Fruit fly (Drosophila melanogaster): ENCODE measurements around the gene pst.

pst gene

DNA sequence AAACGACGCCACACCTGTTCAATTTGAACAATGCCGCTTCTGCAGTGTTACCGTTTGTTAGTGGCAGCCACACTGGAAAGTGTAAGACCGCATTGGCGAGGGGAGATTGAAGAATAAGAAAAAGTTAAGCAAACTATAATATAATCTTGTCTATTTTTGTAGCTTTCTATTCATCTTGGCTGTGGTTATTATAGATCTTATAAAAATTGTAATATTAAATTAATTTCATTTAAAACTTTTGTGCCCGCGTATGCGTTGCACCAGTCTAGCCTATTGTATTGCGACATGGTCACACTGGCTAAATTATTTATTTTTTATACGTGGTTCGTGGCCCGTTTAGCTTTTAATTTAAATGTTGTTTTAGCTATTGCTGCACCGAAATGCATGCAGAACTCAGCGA is 36.7 kb downstream of the pst start, which contains the start of the genes RhoGEF4 and Rint1 (continued):
- TF ChIP-seq eyg (GFP tag; optimal IDR thresholded peaks at IDR 0.05) (no peak), PHDP (tag; optimal IDR thresholded peaks at IDR 0.05) (peak; percentile 64), CG32767 (GFP tag; IDR thresholded peaks at IDR 0.05) (no peak), CG7987 (GFP tag; optimal IDR thresholded peaks at IDR 0.05) (peak; percentile 13), chinmo (GFP tag; IDR thresholded peaks at IDR 0.05; ENCODE audit: partially characterized antibody) (no peak), CG6272 (GFP tag; IDR thresholded peaks at IDR 0.05) (peak; percentile 73), odd (GFP tag; optimal IDR thresholded peaks at IDR 0.05) (no peak), Blimp-1 (GFP tag; optimal IDR thresholded peaks at IDR 0.05) (peak; percentile 52), Nf-YA (GFP tag; IDR thresholded peaks at IDR 0.05) (no peak), CG33213 (GFP tag; optimal IDR thresholded peaks at IDR 0.05) (no peak), Neu2 (GFP tag; optimal IDR thresholded peaks at IDR 0.05; ENCODE audit: borderline replicate concordance) (no peak), fd3F (GFP tag; optimal IDR thresholded peaks at IDR 0.05) (peak; percentile 43), CG11695 (GFP tag; IDR thresholded peaks at IDR 0.05) (no peak), Dp (GFP tag; optimal IDR thresholded peaks at IDR 0.05) (peak; percentile 92), ind (GFP tag; optimal IDR thresholded peaks at IDR 0.05) (peak; percentile 68), CG18764 (GFP tag; optimal IDR thresholded peaks at IDR 0.05) (peak; percentile 49), tap (tag; optimal IDR thresholded peaks at IDR 0.05) (peak; percentile 39), CG14860 (GFP tag; IDR thresholded peaks at IDR 0.05; ENCODE audit: partially characterized antibody) (no peak), BEAF-32 (GFP tag; optimal IDR thresholded peaks at IDR 0.05) (peak; percentile 45), CG10147 (GFP tag; optimal IDR thresholded peaks at IDR 0.05) (peak; percentile 74), croc (GFP tag; conservative IDR thresholded peaks at IDR 0.05) (peak; percentile 47; the same call in 1 of the 3 replicates), CG32772 (GFP tag; IDR thresholded peaks at IDR 0.05) (peak; percentile 73), GATAe (GFP tag; conservative IDR thresholded peaks at IDR 0.05) (no peak), CG2199 (GFP tag; IDR thresholded peaks at IDR 0.05) (no peak), CG12769 (tag; optimal IDR thresholded peaks at IDR 0.05) (no peak), CG15514 (GFP tag; optimal IDR thresholded peaks at IDR 0.05) (peak; percentile 52), aop (GFP tag; IDR thresholded peaks at IDR 0.05) (no peak), CG17829 (tag; optimal IDR thresholded peaks at IDR 0.05) (peak; percentile 82), zfh1 (GFP tag; IDR thresholded peaks at IDR 0.05) (peak; percentile 85), CG17385 (GFP tag; optimal IDR thresholded peaks at IDR 0.05) (no peak), Stat92E (GFP tag; optimal IDR thresholded peaks at IDR 0.05) (peak in 1 of 3 experiments; percentile 38), knrl (GFP tag; IDR thresholded peaks at IDR 0.05; ENCODE audit: partially characterized antibody) (peak; percentile 38; the same call in 1 of the 3 replicates), mld (GFP tag; IDR thresholded peaks at IDR 0.05; ENCODE audit: partially characterized antibody) (no peak), CG9609 (GFP tag; optimal IDR thresholded peaks at IDR 0.05) (peak; percentile 51), CG4360 (GFP tag; IDR thresholded peaks at IDR 0.05) (no peak), CG9215 (GFP tag; IDR thresholded peaks at IDR 0.05) (peak; percentile 71), insv (GFP tag; optimal IDR thresholded peaks at IDR 0.05) (no peak), CG9727 (GFP tag; optimal IDR thresholded peaks at IDR 0.05) (peak; percentile 62), CG12104 (GFP tag; optimal IDR thresholded peaks at IDR 0.05) (peak; percentile 46), eve (GFP tag; optimal IDR thresholded peaks at IDR 0.05) (no peak), CG10209 (GFP tag; optimal IDR thresholded peaks at IDR 0.05) (peak; percentile 63), wek (GFP tag; optimal IDR thresholded peaks at IDR 0.05) (no peak), Oaz (GFP tag; IDR thresholded peaks at IDR 0.05) (no peak), CG17359 (tag; optimal IDR thresholded peaks at IDR 0.05) (peak; percentile 43), Max (GFP tag; optimal IDR thresholded peaks at IDR 0.05) (peak; percentile 70), Dbx (GFP tag; IDR thresholded peaks at IDR 0.05) (peak; percentile 81; the same call in 2 of the 3 replicates), CG2120 (GFP tag; optimal IDR thresholded peaks at IDR 0.05) (peak; percentile 80), Atf3 (GFP tag; optimal IDR thresholded peaks at IDR 0.05) (peak; percentile 37), dpn (GFP tag; optimal IDR thresholded peaks at IDR 0.05) (peak; percentile 56 to 77), Fer2 (tag; optimal IDR thresholded peaks at IDR 0.05) (peak; percentile 15)

Data from whole organism, embryonic.